Worm (Caenorhabditis elegans): ENCODE results near the gene srh-131.

ce11 chrV:17044500-17044899, 39.2 kb downstream of the srh-131 start, which contains the start of gene F28B1.2:
- TF ChIP-seq ztf-11 (tag; optimal IDR thresholded peaks at IDR 0.05) (no peak), nhr-28 (tag; optimal IDR thresholded peaks at IDR 0.05) (no peak), hmg-1.1 (GFP tag; IDR thresholded peaks at IDR 0.05) (no peak), ceh-82 (tag; optimal IDR thresholded peaks at IDR 0.05) (no peak), nhr-77 (tag; optimal IDR thresholded peaks at IDR 0.05) (no peak), unc-39 (tag; optimal IDR thresholded peaks at IDR 0.05) (no peak), aly-2 (tag; optimal IDR thresholded peaks at IDR 0.05) (no peak), snpc-4 (tag; optimal IDR thresholded peaks at IDR 0.05) (no peak)
